Fruit fly (Drosophila melanogaster) whole organism, embryonic: ENCODE data around the gene Pa1.

Source experiments
- CHES-1-like ChIP-seq: fragments of 200-800 bp; sonication (Bioruptor generic); optimal IDR thresholded peaks from 2 replicates; lab custom pipeline; 2016; ENCODE audit warnings: missing biosample characterization, missing genetic modification characterization
- gce ChIP-seq: fragments of 200-800 bp; sonication (Bioruptor generic); IDR thresholded peaks from 3 replicates; pipeline ENCODE4 v1.3.6; 2022; ENCODE audit warnings: missing biosample characterization, missing genetic modification characterization

DNA sequence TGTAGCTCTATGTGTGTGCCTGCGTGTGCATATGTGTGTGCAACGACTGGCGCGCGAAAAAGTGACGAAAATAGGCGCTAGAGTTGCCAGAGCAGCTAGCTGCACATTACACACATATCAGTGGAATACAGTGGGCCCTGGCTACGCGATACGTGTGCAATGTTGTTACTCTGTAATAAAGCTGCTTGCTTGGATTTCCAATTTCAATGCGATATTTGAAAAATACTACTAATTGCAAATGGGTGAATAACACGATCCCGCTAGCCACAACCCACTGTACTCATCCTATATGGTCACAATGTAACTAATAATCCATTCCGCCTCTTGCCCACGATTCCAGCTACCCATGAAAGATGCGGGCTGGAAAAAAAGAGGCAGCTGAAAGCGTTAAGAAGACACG is 7.7 kb upstream of the Pa1 start:
- TF ChIP-seq gce (GFP tag; lab: Robert Waterston, UW) (peak; percentile 93), CHES-1-like (peak; percentile 90)
